Worm (Caenorhabditis elegans) whole organism, late embryonic: ENCODE results near the gene lron-4.

ENCODE experiments used
- C08G9.2 ChIP-seq: sonication (generic microtip); optimal IDR thresholded peaks from 2 replicates; lab custom pipeline; 2016; ENCODE audit warnings: mild to moderate bottlenecking, missing genetic modification characterization, moderate library complexity, missing compliant biosample characterization
- C38D4.7 ChIP-seq: fragments of 200-800 bp; sonication (Bioruptor generic); optimal IDR thresholded peaks from 2 replicates; lab custom pipeline; 2018; ENCODE audit warnings: mild to moderate bottlenecking, missing genetic modification characterization, moderate library complexity, missing compliant biosample characterization
- K09A11.1 ChIP-seq: sonication (generic microtip); optimal IDR thresholded peaks from 2 replicates; lab custom pipeline; 2017; ENCODE audit warnings: antibody characterized with exemption, mild to moderate bottlenecking, missing genetic modification characterization, missing compliant biosample characterization; ENCODE audit not compliant: insufficient read depth
- T23F11.4 ChIP-seq: fragments of 200-800 bp; sonication (Bioruptor generic); optimal IDR thresholded peaks from 2 replicates; lab custom pipeline; 2018; ENCODE audit warnings: mild to moderate bottlenecking, missing genetic modification characterization, missing compliant biosample characterization
- ama-1 ChIP-seq: fragments of 150-350 bp; optimal IDR thresholded peaks from 2 replicates; lab custom pipeline; 2014
- ceh-19 ChIP-seq: fragments of 200-800 bp; sonication (Bioruptor generic); optimal IDR thresholded peaks from 2 replicates; lab custom pipeline; 2018; ENCODE audit warnings: mild to moderate bottlenecking, missing genetic modification characterization, missing compliant biosample characterization
- ceh-2 ChIP-seq: sonication (generic microtip); optimal IDR thresholded peaks from 2 replicates; lab custom pipeline; 2016; ENCODE audit warnings: missing genotype, missing genetic modification characterization, missing compliant biosample characterization
- ceh-48 ChIP-seq: sonication (generic microtip); optimal IDR thresholded peaks from 2 replicates; lab custom pipeline; 2016; ENCODE audit warnings: missing genetic modification characterization, inconsistent platforms, missing compliant biosample characterization
- ceh-6 ChIP-seq: fragments of 200-800 bp; sonication (Bioruptor generic); optimal IDR thresholded peaks from 2 replicates; lab custom pipeline; 2018; ENCODE audit warnings: mild to moderate bottlenecking, missing genetic modification characterization, missing compliant biosample characterization
- ceh-9 ChIP-seq: sonication (generic microtip); optimal IDR thresholded peaks from 2 replicates; lab custom pipeline; 2016; ENCODE audit warnings: mild to moderate bottlenecking, missing genetic modification characterization, inconsistent platforms, missing compliant biosample characterization
- dmd-4 ChIP-seq: sonication (generic microtip); optimal IDR thresholded peaks from 2 replicates; lab custom pipeline; 2016; ENCODE audit warnings: borderline replicate concordance, missing genetic modification characterization, missing compliant biosample characterization
- dve-1 ChIP-seq: sonication (generic microtip); optimal IDR thresholded peaks from 2 replicates; lab custom pipeline; 2017; ENCODE audit warnings: antibody characterized with exemption, mild to moderate bottlenecking, missing genetic modification characterization, missing compliant biosample characterization
- ets-4 ChIP-seq: sonication (generic microtip); optimal IDR thresholded peaks from 2 replicates; lab custom pipeline; 2016; ENCODE audit warnings: missing genetic modification characterization, missing compliant biosample characterization
- fkh-10 ChIP-seq: fragments of 150-350 bp; optimal IDR thresholded peaks from 2 replicates; lab custom pipeline; 2014; ENCODE audit warnings: missing biosample characterization, missing genetic modification reagents, missing genetic modification characterization
- gmeb-2 ChIP-seq: sonication (generic microtip); optimal IDR thresholded peaks from 2 replicates; lab custom pipeline; 2016; ENCODE audit warnings: missing genetic modification characterization, inconsistent platforms, missing compliant biosample characterization
- hlh-13 ChIP-seq: fragments of 200-800 bp; sonication (Bioruptor generic); optimal IDR thresholded peaks from 2 replicates; lab custom pipeline; 2018; ENCODE audit warnings: mild to moderate bottlenecking, missing genetic modification characterization, missing compliant biosample characterization
- hlh-15 ChIP-seq: sonication (generic microtip); optimal IDR thresholded peaks from 2 replicates; lab custom pipeline; 2016; ENCODE audit warnings: missing genetic modification characterization, missing compliant biosample characterization
- hlh-30 ChIP-seq: sonication (generic microtip); optimal IDR thresholded peaks from 2 replicates; lab custom pipeline; 2017; ENCODE audit warnings: antibody characterized with exemption, missing genetic modification characterization, missing compliant biosample characterization; ENCODE audit not compliant: insufficient read depth
- lim-6 ChIP-seq: sonication (generic microtip); optimal IDR thresholded peaks from 2 replicates; lab custom pipeline; 2016; ENCODE audit warnings: missing genetic modification characterization, missing compliant biosample characterization
- madf-2 ChIP-seq: sonication (generic microtip); optimal IDR thresholded peaks from 2 replicates; lab custom pipeline; 2017; ENCODE audit warnings: missing genetic modification characterization, missing compliant biosample characterization
- nfya-1 ChIP-seq: sonication (generic microtip); optimal IDR thresholded peaks from 2 replicates; lab custom pipeline; 2017; ENCODE audit warnings: missing genetic modification characterization, mild to moderate bottlenecking, missing compliant biosample characterization, antibody characterized with exemption, moderate library complexity
- nhr-11 ChIP-seq: fragments of 150-350 bp; optimal IDR thresholded peaks from 2 replicates; lab custom pipeline; 2014; ENCODE audit warnings: missing biosample characterization, missing genetic modification characterization
- nhr-232 ChIP-seq: sonication (generic microtip); optimal IDR thresholded peaks from 2 replicates; lab custom pipeline; 2016; ENCODE audit warnings: missing genetic modification characterization, missing compliant biosample characterization
- npax-4 ChIP-seq: sonication (generic microtip); optimal IDR thresholded peaks from 2 replicates; lab custom pipeline; 2016; ENCODE audit warnings: missing genetic modification characterization, missing compliant biosample characterization
- pag-3 ChIP-seq: sonication (generic microtip); optimal IDR thresholded peaks from 2 replicates; lab custom pipeline; 2016; ENCODE audit warnings: missing compliant biosample characterization, missing genetic modification characterization, borderline replicate concordance
- pat-9 ChIP-seq: fragments of 200-800 bp; sonication (Bioruptor generic); optimal IDR thresholded peaks from 2 replicates; lab custom pipeline; 2018; ENCODE audit warnings: mild to moderate bottlenecking, missing genetic modification characterization, moderate library complexity, missing compliant biosample characterization
- pha-2 ChIP-seq: sonication (generic microtip); optimal IDR thresholded peaks from 2 replicates; lab custom pipeline; 2017; ENCODE audit warnings: mild to moderate bottlenecking, missing genetic modification characterization, missing compliant biosample characterization
- pha-4 ChIP-seq: fragments of 150-350 bp; optimal IDR thresholded peaks from 2 replicates; lab custom pipeline; 2018; ENCODE audit warnings: missing biosample characterization, missing genetic modification reagents, missing genetic modification characterization
- pqm-1 ChIP-seq: sonication (generic microtip); optimal IDR thresholded peaks from 2 replicates; lab custom pipeline; 2016; ENCODE audit warnings: missing genetic modification characterization, missing compliant biosample characterization
- ref-2 ChIP-seq: sonication (generic microtip); optimal IDR thresholded peaks from 2 replicates; lab custom pipeline; 2016; ENCODE audit warnings: missing genetic modification characterization, missing compliant biosample characterization
- rnt-1 ChIP-seq: sonication (generic microtip); optimal IDR thresholded peaks from 2 replicates; lab custom pipeline; 2016; ENCODE audit warnings: missing genetic modification characterization, missing compliant biosample characterization
- sox-4 ChIP-seq: sonication (generic microtip); optimal IDR thresholded peaks from 2 replicates; lab custom pipeline; 2017; ENCODE audit warnings: mild to moderate bottlenecking, missing genetic modification characterization, inconsistent platforms, missing compliant biosample characterization
- tbx-2 ChIP-seq: sonication (generic microtip); optimal IDR thresholded peaks from 2 replicates; lab custom pipeline; 2016; ENCODE audit warnings: missing genetic modification characterization, missing compliant biosample characterization
- tbx-7 ChIP-seq: sonication (generic microtip); optimal IDR thresholded peaks from 2 replicates; lab custom pipeline; 2016; ENCODE audit warnings: missing genotype, missing genetic modification characterization, missing compliant biosample characterization
- unc-3 ChIP-seq, 2 experiments: fragments of 200-800 bp in 1 of 2; sonication (Bioruptor generic) in 1 of 2; sonication (generic microtip) in 1 of 2; conservative IDR thresholded peaks in 1 of 2; optimal IDR thresholded peaks in 1 of 2; 2 replicates each; pipeline versions ENCODE4 v1.3.6 to Lab custom; 2016 to 2022; ENCODE audit warnings: missing compliant biosample characterization in 2 of 2, missing genetic modification characterization in 2 of 2, missing genetic modification reagents in 1 of 2
- unc-55 ChIP-seq: sonication (generic microtip); optimal IDR thresholded peaks from 2 replicates; lab custom pipeline; 2017; ENCODE audit warnings: missing biosample characterization, missing genetic modification reagents, missing genetic modification characterization
- zip-5 ChIP-seq: sonication (generic microtip); optimal IDR thresholded peaks from 2 replicates; lab custom pipeline; 2016; ENCODE audit warnings: missing genetic modification characterization, missing compliant biosample characterization
- ztf-16 ChIP-seq: sonication (generic microtip); optimal IDR thresholded peaks from 2 replicates; lab custom pipeline; 2017; ENCODE audit warnings: missing genetic modification characterization, missing compliant biosample characterization

The lron-4 gene

DNA sequence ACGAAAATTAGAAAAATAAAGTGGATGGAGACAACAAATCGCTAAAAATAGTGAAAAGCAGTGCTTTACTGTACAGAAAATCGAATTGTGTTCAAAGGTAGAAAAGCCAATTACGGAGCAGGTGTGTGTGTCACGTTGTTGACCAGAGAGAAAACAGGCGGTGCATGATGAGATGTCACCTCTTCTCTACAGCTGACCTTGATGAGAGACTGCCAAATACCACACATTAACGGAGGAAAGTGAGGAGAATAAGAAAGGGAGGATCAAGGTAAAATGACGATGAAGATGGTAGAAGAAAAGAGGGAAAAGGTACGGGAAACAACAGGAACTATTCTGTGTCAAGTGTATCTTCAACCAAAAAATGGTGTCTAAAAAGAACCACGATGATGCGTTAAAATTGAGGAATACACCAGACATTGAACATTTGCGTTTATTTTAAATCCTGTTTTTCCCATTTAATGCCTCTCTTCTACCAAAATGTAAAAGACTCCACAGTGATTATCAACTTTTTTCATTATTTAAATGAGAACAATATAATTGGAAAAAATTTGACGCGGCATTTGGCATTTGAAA, 12.7 kb downstream of the lron-4 start:
- TF ChIP-seq hlh-30 (tag; lab: Kevin White, UChicago) (peak; percentile 40), pat-9 (tag; lab: Kevin White, UChicago) (no peak)

DNA sequence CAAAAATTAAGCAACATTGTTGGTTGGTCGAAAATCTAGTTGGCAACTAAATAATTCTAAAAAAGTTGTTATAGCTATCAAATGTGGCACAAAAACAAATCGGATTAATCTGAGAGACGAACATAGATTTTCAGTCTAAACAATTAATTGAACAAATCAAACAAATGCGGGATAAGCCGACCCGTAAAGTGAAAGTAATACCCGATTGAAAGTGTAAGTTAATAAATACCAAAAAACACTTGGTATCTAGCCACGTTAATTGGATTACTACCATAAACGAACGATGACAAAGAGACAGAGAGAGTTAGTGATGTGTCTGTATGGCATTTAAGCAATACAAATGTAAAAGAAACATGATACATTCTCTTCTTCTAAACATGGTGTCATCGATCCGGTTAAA, 18.0 kb downstream of the lron-4 start:
- TF ChIP-seq fkh-10 (GFP tag; lab: Kevin White, UChicago) (no peak), pqm-1 (tag; lab: Kevin White, UChicago) (no peak), tbx-2 (tag; lab: Kevin White, UChicago) (no peak), lim-6 (tag; lab: Kevin White, UChicago) (no peak), npax-4 (tag; lab: Kevin White, UChicago) (no peak), ceh-19 (GFP tag; lab: Kevin White, UChicago) (no peak), ceh-6 (GFP tag; lab: Kevin White, UChicago) (no peak), zip-5 (tag; lab: Kevin White, UChicago) (no peak), nhr-232 (tag; lab: Kevin White, UChicago) (no peak)

DNA sequence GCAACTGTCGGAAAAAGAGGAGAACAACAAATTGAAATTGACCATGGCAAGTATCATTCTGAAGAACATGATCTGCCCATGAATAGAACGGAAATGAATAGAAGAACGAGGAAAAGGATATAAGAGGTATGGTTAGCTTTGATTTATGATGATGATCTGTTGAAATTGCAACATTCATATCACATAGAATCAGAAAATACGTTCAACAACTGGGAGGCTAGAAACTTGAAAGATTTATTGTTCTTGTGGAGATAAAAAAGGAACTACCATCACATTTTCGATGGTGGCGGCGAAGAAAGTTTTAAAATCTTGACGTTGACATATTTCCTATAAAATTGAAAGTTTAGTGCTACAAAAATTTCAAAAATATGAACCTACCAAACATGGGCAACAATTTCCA, 18.7 kb downstream of the lron-4 start:
- no peak for TF ChIP-seq unc-3 (GFP tag; conservative IDR thresholded peaks at IDR 0.05; lab: Robert Waterston, UW)
- TF ChIP-seq unc-3 (tag; optimal IDR thresholded peaks at IDR 0.05; lab: Kevin White, UChicago): no peak
- TF ChIP-seq K09A11.1 (tag; lab: Kevin White, UChicago): no peak
- TF ChIP-seq C38D4.7 (GFP tag; lab: Kevin White, UChicago): no peak
- no peak for TF ChIP-seq gmeb-2 (tag; lab: Kevin White, UChicago)
- no peak for TF ChIP-seq ama-1 (lab: Kevin White, UChicago)
- TF ChIP-seq ceh-6 (GFP tag; lab: Kevin White, UChicago): no peak
- TF ChIP-seq hlh-15 (tag; lab: Kevin White, UChicago): no peak
- TF ChIP-seq ceh-9 (tag; lab: Kevin White, UChicago): no peak
- no peak for TF ChIP-seq C08G9.2 (tag; lab: Kevin White, UChicago)
- TF ChIP-seq madf-2 (tag; lab: Kevin White, UChicago): no peak
- no peak for TF ChIP-seq nhr-11 (tag; lab: Kevin White, UChicago)
- no peak for TF ChIP-seq fkh-10 (GFP tag; lab: Kevin White, UChicago)
- TF ChIP-seq hlh-13: no peak
- TF ChIP-seq pha-2 (tag; lab: Kevin White, UChicago): no peak

DNA sequence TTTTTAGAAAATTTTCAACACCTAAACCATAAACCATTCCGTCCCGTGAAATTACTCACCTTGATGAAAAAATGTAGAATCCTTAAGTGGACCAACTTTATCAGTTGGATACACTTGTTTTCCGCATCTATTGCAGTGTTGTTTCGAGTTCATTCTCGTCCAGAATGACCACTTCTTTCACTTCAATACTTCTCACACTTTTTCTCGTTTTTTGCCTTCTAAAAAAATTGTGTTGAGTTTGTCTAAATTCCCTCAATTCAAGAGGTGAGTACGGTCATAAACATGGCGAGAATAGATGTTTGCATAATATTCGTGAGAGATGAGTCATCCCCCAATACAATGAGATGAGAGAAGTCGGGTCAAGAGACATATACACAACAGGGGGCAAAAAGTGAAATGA, 19.4 kb downstream of the lron-4 start, which contains the start of gene ltd-1:
ltd-1 (minus strand) TSS at position 218 of the 400 bp plus-strand sequence.
- TF ChIP-seq sox-4 (tag; lab: Kevin White, UChicago): no peak
- no peak for TF ChIP-seq nfya-1 (tag; lab: Kevin White, UChicago)
- no peak for TF ChIP-seq pag-3 (tag; lab: Kevin White, UChicago)
- no peak for TF ChIP-seq dmd-4
- no peak for TF ChIP-seq nhr-11 (tag; lab: Kevin White, UChicago)
- TF ChIP-seq tbx-2 (tag; lab: Kevin White, UChicago): no peak
- TF ChIP-seq ceh-48: no peak
- TF ChIP-seq tbx-7 (tag; lab: Kevin White, UChicago): no peak
- TF ChIP-seq unc-55 (GFP tag; lab: Kevin White, UChicago): no peak

DNA sequence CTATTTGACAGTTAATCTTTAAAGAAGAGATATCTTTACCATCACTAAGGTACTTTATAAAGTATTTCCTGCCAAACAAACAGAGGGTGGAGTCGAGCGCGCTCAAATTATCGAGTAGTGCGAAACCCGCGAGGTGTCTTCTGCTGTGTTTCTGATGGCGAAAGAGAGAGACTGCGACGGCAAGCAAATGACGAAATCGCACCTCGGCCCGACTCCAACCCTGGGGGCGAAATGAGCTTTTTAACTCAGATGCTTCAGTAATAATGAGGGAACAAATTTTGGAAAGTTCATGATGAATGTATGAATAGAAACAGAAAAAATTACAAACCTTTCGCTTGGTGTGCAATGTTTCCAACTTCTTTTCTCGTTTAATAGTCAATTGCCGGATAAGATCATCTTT, 20.4 kb downstream of the lron-4 start:
- TF ChIP-seq tbx-2 (tag; lab: Kevin White, UChicago) (no peak), ztf-16 (tag; lab: Kevin White, UChicago) (no peak), ama-1 (lab: Kevin White, UChicago) (peak; percentile 12), ref-2 (tag; lab: Kevin White, UChicago) (peak; percentile 4), rnt-1 (tag; lab: Kevin White, UChicago) (no peak), pqm-1 (tag; lab: Kevin White, UChicago) (no peak), pha-4 (tag; lab: Kevin White, UChicago) (no peak), T23F11.4 (no peak), ceh-2 (tag; lab: Kevin White, UChicago) (no peak), ets-4 (tag; lab: Kevin White, UChicago) (no peak), dve-1 (tag; lab: Kevin White, UChicago) (peak; percentile 56)
